Worm (Caenorhabditis elegans): Measurements from ENCODE around the gene idhb-1.

DNA sequence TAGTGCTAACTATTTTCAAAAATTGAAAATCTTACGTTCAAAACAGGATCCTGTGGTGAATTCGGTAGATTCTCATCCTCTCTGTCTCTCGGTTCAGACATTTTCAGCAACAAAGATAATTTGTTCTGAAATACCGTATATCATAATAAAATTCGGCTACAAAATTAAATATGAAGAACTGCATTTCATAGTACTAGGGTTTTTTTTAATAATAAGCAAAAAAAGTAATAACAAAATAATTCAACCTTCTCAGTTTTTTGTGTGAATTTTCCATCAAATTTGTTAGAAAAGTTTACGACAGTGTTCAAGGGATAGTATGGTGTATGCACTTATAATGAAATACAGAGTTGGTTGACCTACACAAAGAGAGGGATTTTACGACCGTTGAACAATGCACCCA, 49.3 kb upstream of the idhb-1 start, which contains the start of gene K06G5.3:
- TF ChIP-seq pha-4 (tag; optimal IDR thresholded peaks at IDR 0.05) (no peak), pax-1 (tag; optimal IDR thresholded peaks at IDR 0.05) (no peak), dve-1 (tag; optimal IDR thresholded peaks at IDR 0.05) (no peak), tbx-7 (tag; optimal IDR thresholded peaks at IDR 0.05) (no peak), nhr-232 (tag; optimal IDR thresholded peaks at IDR 0.05) (no peak), ceh-2 (tag; optimal IDR thresholded peaks at IDR 0.05) (no peak), mec-3 (tag; optimal IDR thresholded peaks at IDR 0.05; ENCODE audit: borderline replicate concordance) (no peak), ama-1 (optimal IDR thresholded peaks at IDR 0.05) (no peak), Y22D7AL.16 (tag; optimal IDR thresholded peaks at IDR 0.05) (no peak), ztf-16 (tag; optimal IDR thresholded peaks at IDR 0.05) (no peak), ceh-31 (tag; optimal IDR thresholded peaks at IDR 0.05) (no peak), sox-2 (GFP tag; IDR thresholded peaks at IDR 0.05) (no peak)

All from whole organism, late embryonic.